Fruit fly (Drosophila melanogaster): ENCODE results near the gene Herp.

Gene Herp

DNA sequence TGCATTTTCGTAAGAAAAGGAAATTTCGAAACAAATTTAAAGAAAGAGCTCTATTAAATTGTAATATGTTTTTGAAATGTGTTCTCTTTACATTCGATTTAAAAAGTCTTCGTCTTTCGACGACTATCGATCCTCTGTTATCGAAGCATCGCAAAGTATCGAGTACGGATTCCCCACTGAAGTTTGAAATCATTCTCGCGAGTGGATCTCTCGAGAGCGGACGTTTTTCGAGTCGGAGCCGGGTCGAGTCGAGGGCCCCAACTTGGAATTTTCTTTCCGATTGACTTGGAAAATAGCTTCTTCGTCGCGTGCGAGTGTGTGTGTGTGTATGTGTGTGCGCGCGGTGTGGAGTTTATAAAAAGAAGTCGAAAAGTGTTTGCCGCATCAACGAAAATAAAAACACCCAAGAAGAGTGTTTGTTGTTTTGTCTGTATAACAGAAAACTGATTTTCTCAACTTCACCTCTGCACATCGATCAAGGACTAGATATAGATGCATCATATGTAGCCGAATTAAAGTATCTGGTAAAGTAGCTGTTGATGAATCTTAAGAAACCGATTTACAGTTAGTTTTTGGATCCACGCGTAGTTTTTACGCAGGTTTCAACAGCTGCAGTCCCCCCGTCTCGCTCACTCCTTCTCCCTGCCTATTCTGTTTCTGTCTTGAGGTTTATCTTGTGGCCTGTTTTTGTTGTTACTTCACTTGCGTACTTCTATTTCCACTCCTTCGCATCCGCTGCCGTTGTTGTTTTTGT lies 11.6 kb upstream of the Herp start, which contains the start of gene LanB1 (continued):
- no peak for TF ChIP-seq Ets65A (GFP tag)
- TF ChIP-seq toy (GFP tag; IDR thresholded peaks at IDR 0.05), result no peak
- TF ChIP-seq twi (tag; optimal IDR thresholded peaks at IDR 0.05), result peak; percentile 44
- peak; percentile 29; the same call in 1 of the 2 replicates for TF ChIP-seq ara (GFP tag; IDR thresholded peaks at IDR 0.05)
- TF ChIP-seq CG18619 (GFP tag; optimal IDR thresholded peaks at IDR 0.05), result no peak
- peak; percentile 21; the same call in 1 of the 3 replicates for TF ChIP-seq CG11456 (GFP tag; IDR thresholded peaks at IDR 0.05)
- TF ChIP-seq CG7786 (GFP tag; optimal IDR thresholded peaks at IDR 0.05), result no peak
- TF ChIP-seq Awh (GFP tag; IDR thresholded peaks at IDR 0.05), result peak; percentile 36; the same call in 1 of the 2 replicates
- no peak for TF ChIP-seq gsb (GFP tag; IDR thresholded peaks at IDR 0.05)
- no peak for TF ChIP-seq CG14667 (GFP tag; IDR thresholded peaks at IDR 0.05)
- peak; percentile 39; the same call in 1 of the 3 replicates for TF ChIP-seq Doc3 (GFP tag; IDR thresholded peaks at IDR 0.05; ENCODE audit: partially characterized antibody)
- no peak for TF ChIP-seq CG3726 (GFP tag; IDR thresholded peaks at IDR 0.05)
- no peak for TF ChIP-seq CG30403 (GFP tag; optimal IDR thresholded peaks at IDR 0.05)
- TF ChIP-seq Ada2b (GFP tag; IDR thresholded peaks at IDR 0.05), result no peak
- no peak for TF ChIP-seq Bteb2 (GFP tag; optimal IDR thresholded peaks at IDR 0.05)
- TF ChIP-seq klu (GFP tag; IDR thresholded peaks at IDR 0.05), result no peak
- 0 out of 2 replicates have a peak, but pooled peaks have one; percentile 37 for TF ChIP-seq sna (GFP tag; IDR thresholded peaks at IDR 0.05; ENCODE audit: partially characterized antibody)
- no peak for TF ChIP-seq scrt (GFP tag; optimal IDR thresholded peaks at IDR 0.05)
- TF ChIP-seq Oaz (GFP tag; IDR thresholded peaks at IDR 0.05), result no peak
- TF ChIP-seq lola (GFP tag; optimal IDR thresholded peaks at IDR 0.05), result no peak
- no peak for TF ChIP-seq CG17328 (GFP tag; IDR thresholded peaks at IDR 0.05)
- TF ChIP-seq C15 (GFP tag; IDR thresholded peaks at IDR 0.05), result no peak
- no peak for TF ChIP-seq CG11247 (GFP tag; IDR thresholded peaks at IDR 0.05)
- no peak for TF ChIP-seq CG10462 (GFP tag; optimal IDR thresholded peaks at IDR 0.05)
- no peak for TF ChIP-seq CG11695 (GFP tag; IDR thresholded peaks at IDR 0.05)
- no peak for TF ChIP-seq Blimp-1 (GFP tag; optimal IDR thresholded peaks at IDR 0.05)
- peak; percentile 86 for TF ChIP-seq cg (GFP tag; optimal IDR thresholded peaks at IDR 0.05)
- no peak for TF ChIP-seq CG17612 (GFP tag; IDR thresholded peaks at IDR 0.05)
- no peak for TF ChIP-seq Hr39 (optimal IDR thresholded peaks at IDR 0.05)
- no peak for TF ChIP-seq HLH54F (GFP tag; optimal IDR thresholded peaks at IDR 0.05)
- no peak for TF ChIP-seq CG6254 (GFP tag; optimal IDR thresholded peaks at IDR 0.05)
- peak in 1 of 2 experiments; percentile 33 for TF ChIP-seq insv (GFP tag; optimal IDR thresholded peaks at IDR 0.05)
- TF ChIP-seq Hr51 (GFP tag; optimal IDR thresholded peaks at IDR 0.05), result no peak
- peak; percentile 52 for TF ChIP-seq oc (tag; optimal IDR thresholded peaks at IDR 0.05)
- no peak for TF ChIP-seq ewg (GFP tag; optimal IDR thresholded peaks at IDR 0.05)
- TF ChIP-seq peb (GFP tag; IDR thresholded peaks at IDR 0.05), result no peak
- TF ChIP-seq CG8478 (optimal IDR thresholded peaks at IDR 0.05), result no peak
- no peak for TF ChIP-seq CG12104 (GFP tag; optimal IDR thresholded peaks at IDR 0.05)
- TF ChIP-seq H2.0 (GFP tag; IDR thresholded peaks at IDR 0.05), result no peak
- TF ChIP-seq CG4707 (GFP tag; optimal IDR thresholded peaks at IDR 0.05), result peak; percentile 1
- TF ChIP-seq Bdp1 (GFP tag; optimal IDR thresholded peaks at IDR 0.05), result no peak
- no peak for TF ChIP-seq CG15073 (GFP tag; optimal IDR thresholded peaks at IDR 0.05)
- TF ChIP-seq amos (GFP tag; IDR thresholded peaks at IDR 0.05; ENCODE audit: partially characterized antibody), result peak; percentile 63; the same call in 1 of the 2 replicates
- no peak for TF ChIP-seq br (optimal IDR thresholded peaks at IDR 0.05)
- TF ChIP-seq cato (GFP tag; optimal IDR thresholded peaks at IDR 0.05; ENCODE audit: borderline replicate concordance), result no peak
- no peak for TF ChIP-seq CG2889 (GFP tag; IDR thresholded peaks at IDR 0.05)
- peak; percentile 82 for TF ChIP-seq kni (GFP tag; optimal IDR thresholded peaks at IDR 0.05)
- peak; percentile 16 for TF ChIP-seq CG12219 (GFP tag; optimal IDR thresholded peaks at IDR 0.05)
- no peak for TF ChIP-seq chn (GFP tag; optimal IDR thresholded peaks at IDR 0.05)
- no peak for TF ChIP-seq Ets97D (GFP tag; optimal IDR thresholded peaks at IDR 0.05)
- TF ChIP-seq CG34422 (GFP tag; IDR thresholded peaks at IDR 0.05), result peak; percentile 52; the same call in 1 of the 3 replicates
